Worm (Caenorhabditis elegans) whole organism, young adult: ENCODE measurements around the gene mab-10.

Experiments used
- B0336.3 ChIP-seq: fragments of 200-800 bp; sonication (Bioruptor generic); IDR thresholded peaks from 2 replicates; pipeline ENCODE4 v1.3.6; 2022; ENCODE audit warnings: missing genetic modification characterization, missing compliant biosample characterization
- C06A6.2 ChIP-seq: fragments of 200-800 bp; sonication (Bioruptor generic); conservative IDR thresholded peaks from 2 replicates; pipeline ENCODE4 v1.3.6; 2022; ENCODE audit warnings: missing genetic modification characterization, missing compliant biosample characterization
- C17E4.6 ChIP-seq: fragments of 200-800 bp; sonication (Bioruptor generic); IDR thresholded peaks from 2 replicates; pipeline ENCODE4 v1.3.6; 2022; ENCODE audit warnings: missing genetic modification reagents, missing genetic modification characterization, missing compliant biosample characterization
- D2030.7 ChIP-seq: fragments of 200-800 bp; sonication (Bioruptor generic); IDR thresholded peaks from 2 replicates; pipeline ENCODE4 v1.3.6; 2022; ENCODE audit warnings: missing genetic modification reagents, missing genetic modification characterization, missing compliant biosample characterization
- F23B12.7 ChIP-seq: sonication (generic microtip); optimal IDR thresholded peaks from 2 replicates; lab custom pipeline; 2017; ENCODE audit warnings: missing genetic modification characterization, mild to moderate bottlenecking, missing compliant biosample characterization, antibody characterized with exemption, moderate library complexity; ENCODE audit not compliant: insufficient read depth
- F33H1.4 ChIP-seq: fragments of 200-800 bp; sonication (Bioruptor generic); IDR thresholded peaks from 2 replicates; pipeline ENCODE4 v1.3.6; 2022; ENCODE audit warnings: missing genetic modification reagents, missing genetic modification characterization, missing compliant biosample characterization
- F39B2.1 ChIP-seq: fragments of 200-800 bp; sonication (Bioruptor generic); IDR thresholded peaks from 2 replicates; pipeline ENCODE4 v1.3.6; 2022; ENCODE audit warnings: missing genetic modification reagents, missing genetic modification characterization, missing compliant biosample characterization
- F49E8.2 ChIP-seq: sonication (generic microtip); optimal IDR thresholded peaks from 3 replicates; lab custom pipeline; 2017; ENCODE audit warnings: missing genetic modification characterization, mild to moderate bottlenecking, missing compliant biosample characterization, antibody characterized with exemption, moderate library complexity; ENCODE audit not compliant: insufficient read depth
- F52B5.7 ChIP-seq: sonication (generic microtip); optimal IDR thresholded peaks from 2 replicates; lab custom pipeline; 2016; ENCODE audit warnings: mild to moderate bottlenecking, missing genetic modification characterization, missing compliant biosample characterization
- F57A8.1 ChIP-seq: fragments of 200-800 bp; sonication (Bioruptor generic); optimal IDR thresholded peaks from 2 replicates; lab custom pipeline; 2018; ENCODE audit warnings: mild to moderate bottlenecking, missing genetic modification characterization, moderate library complexity, missing compliant biosample characterization
- K11D2.4 ChIP-seq: fragments of 200-800 bp; sonication (Bioruptor generic); IDR thresholded peaks from 2 replicates; pipeline ENCODE4 v1.3.6; 2022; ENCODE audit warnings: missing genetic modification reagents, missing genetic modification characterization, missing compliant biosample characterization
- T26A5.8 ChIP-seq: sonication (generic microtip); optimal IDR thresholded peaks from 2 replicates; lab custom pipeline; 2016; ENCODE audit warnings: missing genetic modification characterization, missing compliant biosample characterization
- Y53F4B.3 ChIP-seq: fragments of 200-800 bp; sonication (Bioruptor generic); IDR thresholded peaks from 2 replicates; pipeline ENCODE4 v1.3.6; 2022; ENCODE audit warnings: missing genetic modification reagents, missing genetic modification characterization, missing compliant biosample characterization
- Y79H2A.3 ChIP-seq: fragments of 200-800 bp; sonication (Bioruptor generic); conservative IDR thresholded peaks from 2 replicates; pipeline ENCODE4 v1.3.6; 2022; ENCODE audit warnings: missing genetic modification reagents, missing genetic modification characterization, missing compliant biosample characterization
- ZK185.1 ChIP-seq: sonication (generic microtip); optimal IDR thresholded peaks from 2 replicates; lab custom pipeline; 2016; ENCODE audit warnings: mild to moderate bottlenecking, missing genetic modification characterization, missing compliant biosample characterization; ENCODE audit not compliant: poor library complexity, severe bottlenecking
- akir-1 ChIP-seq: fragments of 200-800 bp; sonication (Bioruptor generic); optimal IDR thresholded peaks from 2 replicates; lab custom pipeline; 2018; ENCODE audit warnings: mild to moderate bottlenecking, missing genetic modification characterization, moderate library complexity, missing compliant biosample characterization
- aptf-3 ChIP-seq: fragments of 200-800 bp; sonication (Bioruptor generic); IDR thresholded peaks from 2 replicates; pipeline ENCODE4 v1.3.6; 2022; ENCODE audit warnings: missing genetic modification characterization, missing compliant biosample characterization
- atf-7 ChIP-seq: sonication (generic microtip); optimal IDR thresholded peaks from 2 replicates; lab custom pipeline; 2017; ENCODE audit warnings: mild to moderate bottlenecking, missing genetic modification characterization, missing compliant biosample characterization
- athp-1 ChIP-seq: sonication (generic microtip); optimal IDR thresholded peaks from 2 replicates; lab custom pipeline; 2017; ENCODE audit warnings: mild to moderate bottlenecking, missing genetic modification characterization, missing compliant biosample characterization
- ceh-100 ChIP-seq: fragments of 200-800 bp; sonication (Bioruptor generic); IDR thresholded peaks from 2 replicates; pipeline ENCODE4 v1.3.6; 2022; ENCODE audit warnings: missing genetic modification reagents, missing genetic modification characterization, missing compliant biosample characterization
- ceh-79 ChIP-seq: sonication (generic microtip); optimal IDR thresholded peaks from 2 replicates; lab custom pipeline; 2017; ENCODE audit warnings: mild to moderate bottlenecking, missing genetic modification characterization, missing compliant biosample characterization
- chd-7 ChIP-seq: sonication (generic microtip); optimal IDR thresholded peaks from 2 replicates; lab custom pipeline; 2016; ENCODE audit warnings: mild to moderate bottlenecking, missing genetic modification characterization, moderate library complexity, missing compliant biosample characterization
- dpl-1 ChIP-seq: fragments of 150-350 bp; optimal IDR thresholded peaks from 2 replicates; lab custom pipeline; 2014; ENCODE audit warnings: missing biosample characterization, missing genetic modification reagents, missing genetic modification characterization
- efl-1 ChIP-seq: fragments of 150-350 bp; optimal IDR thresholded peaks from 2 replicates; lab custom pipeline; 2014; ENCODE audit warnings: missing biosample characterization, missing genetic modification reagents, missing genetic modification characterization
- egl-44 ChIP-seq: fragments of 200-800 bp; sonication (Bioruptor generic); IDR thresholded peaks from 2 replicates; pipeline ENCODE4 v1.3.6; 2022; ENCODE audit warnings: missing genetic modification reagents, missing genetic modification characterization, missing compliant biosample characterization
- hmg-1.2 ChIP-seq: fragments of 200-800 bp; sonication (Bioruptor generic); IDR thresholded peaks from 2 replicates; pipeline ENCODE4 v1.3.6; 2022; ENCODE audit warnings: missing genetic modification reagents, missing genetic modification characterization, missing compliant biosample characterization
- hrde-1 ChIP-seq: sonication (generic microtip); optimal IDR thresholded peaks from 2 replicates; lab custom pipeline; 2016; ENCODE audit warnings: missing genetic modification characterization, mild to moderate bottlenecking, missing compliant biosample characterization, moderate library complexity, missing genotype, missing genetic modification reagents, borderline replicate concordance
- hsf-1 ChIP-seq: fragments of 200-800 bp; sonication (Bioruptor generic); IDR thresholded peaks from 2 replicates; pipeline ENCODE4 v1.3.6; 2022; ENCODE audit warnings: missing genetic modification reagents, missing genetic modification characterization, missing compliant biosample characterization
- lir-1 ChIP-seq: fragments of 200-800 bp; sonication (Bioruptor generic); conservative IDR thresholded peaks from 2 replicates; pipeline ENCODE4 v1.3.6; 2022; ENCODE audit warnings: missing genetic modification reagents, missing genetic modification characterization, missing compliant biosample characterization
- lsy-27 ChIP-seq: sonication (generic microtip); optimal IDR thresholded peaks from 2 replicates; lab custom pipeline; 2017; ENCODE audit warnings: missing genetic modification characterization, mild to moderate bottlenecking, missing compliant biosample characterization, antibody characterized with exemption, missing genotype, borderline replicate concordance; ENCODE audit not compliant: insufficient read depth
- madf-3 ChIP-seq: fragments of 200-800 bp; sonication (Bioruptor generic); IDR thresholded peaks from 2 replicates; pipeline ENCODE4 v1.3.6; 2022; ENCODE audit warnings: missing genetic modification reagents, missing genetic modification characterization, missing compliant biosample characterization
- madf-8 ChIP-seq: fragments of 200-800 bp; sonication (Bioruptor generic); conservative IDR thresholded peaks from 2 replicates; pipeline ENCODE4 v1.3.6; 2022; ENCODE audit warnings: missing genetic modification reagents, missing genetic modification characterization, missing compliant biosample characterization
- mcd-1 ChIP-seq: fragments of 200-800 bp; sonication (Bioruptor generic); IDR thresholded peaks from 2 replicates; pipeline ENCODE4 v1.3.6; 2022; ENCODE audit warnings: missing genetic modification reagents, missing genetic modification characterization, missing compliant biosample characterization
- mxl-1 ChIP-seq: sonication (generic microtip); optimal IDR thresholded peaks from 2 replicates; lab custom pipeline; 2016; ENCODE audit warnings: missing genetic modification characterization, missing compliant biosample characterization
- nhr-80 ChIP-seq: sonication (generic microtip); optimal IDR thresholded peaks from 2 replicates; lab custom pipeline; 2016; ENCODE audit warnings: missing genetic modification characterization, missing compliant biosample characterization
- pbrm-1 ChIP-seq: fragments of 200-800 bp; sonication (Bioruptor generic); IDR thresholded peaks from 2 replicates; pipeline ENCODE4 v1.3.6; 2022; ENCODE audit warnings: missing genetic modification reagents, missing genetic modification characterization, missing compliant biosample characterization
- rcor-1 ChIP-seq: fragments of 200-800 bp; sonication (Bioruptor generic); IDR thresholded peaks from 2 replicates; pipeline ENCODE4 v1.3.6; 2022; ENCODE audit warnings: missing genetic modification reagents, missing genetic modification characterization, missing compliant biosample characterization
- repo-1 ChIP-seq: sonication (generic microtip); optimal IDR thresholded peaks from 2 replicates; lab custom pipeline; 2017; ENCODE audit warnings: mild to moderate bottlenecking, missing genetic modification characterization, missing compliant biosample characterization
- snpc-3.4 ChIP-seq: sonication (generic microtip); optimal IDR thresholded peaks from 2 replicates; lab custom pipeline; 2017; ENCODE audit warnings: missing genetic modification characterization, mild to moderate bottlenecking, missing compliant biosample characterization, antibody characterized with exemption, moderate library complexity, missing genotype, missing genetic modification reagents
- snpc-4 ChIP-seq, 5 experiments: fragments of 150-350 bp in 1 of 5; sonication (generic microtip) in 4 of 5; optimal IDR thresholded peaks; 2 replicates each; lab custom pipeline; 2014 to 2018; ENCODE audit warnings: missing genetic modification characterization in 5 of 5, missing biosample characterization in 3 of 5, antibody characterized with exemption in 2 of 5, mild to moderate bottlenecking in 2 of 5, missing compliant biosample characterization in 2 of 5, missing genotype in 2 of 5, moderate library complexity in 2 of 5, missing genetic modification reagents in 1 of 5
- tbx-9 ChIP-seq: sonication (generic microtip); optimal IDR thresholded peaks from 2 replicates; lab custom pipeline; 2016; ENCODE audit warnings: borderline replicate concordance, missing genetic modification characterization, inconsistent platforms, missing compliant biosample characterization
- unc-130 ChIP-seq: sonication (generic microtip); optimal IDR thresholded peaks from 2 replicates; lab custom pipeline; 2016; ENCODE audit warnings: missing genetic modification reagents, missing genetic modification characterization, missing compliant biosample characterization
- zim-3 ChIP-seq: sonication (generic microtip); optimal IDR thresholded peaks from 2 replicates; lab custom pipeline; 2017; ENCODE audit warnings: mild to moderate bottlenecking, missing genetic modification characterization, moderate library complexity, missing compliant biosample characterization
- ztf-18 ChIP-seq: sonication (generic microtip); optimal IDR thresholded peaks from 2 replicates; lab custom pipeline; 2016; ENCODE audit warnings: missing genotype, mild to moderate bottlenecking, missing genetic modification characterization, missing compliant biosample characterization
- ztf-26 ChIP-seq: sonication (generic microtip); optimal IDR thresholded peaks from 2 replicates; lab custom pipeline; 2017; ENCODE audit warnings: missing genetic modification characterization, missing compliant biosample characterization
- ztf-6 ChIP-seq: fragments of 200-800 bp; sonication (Bioruptor generic); IDR thresholded peaks from 2 replicates; pipeline ENCODE4 v1.3.6; 2022; ENCODE audit warnings: missing genetic modification reagents, missing genetic modification characterization, missing compliant biosample characterization

mab-10 gene

DNA sequence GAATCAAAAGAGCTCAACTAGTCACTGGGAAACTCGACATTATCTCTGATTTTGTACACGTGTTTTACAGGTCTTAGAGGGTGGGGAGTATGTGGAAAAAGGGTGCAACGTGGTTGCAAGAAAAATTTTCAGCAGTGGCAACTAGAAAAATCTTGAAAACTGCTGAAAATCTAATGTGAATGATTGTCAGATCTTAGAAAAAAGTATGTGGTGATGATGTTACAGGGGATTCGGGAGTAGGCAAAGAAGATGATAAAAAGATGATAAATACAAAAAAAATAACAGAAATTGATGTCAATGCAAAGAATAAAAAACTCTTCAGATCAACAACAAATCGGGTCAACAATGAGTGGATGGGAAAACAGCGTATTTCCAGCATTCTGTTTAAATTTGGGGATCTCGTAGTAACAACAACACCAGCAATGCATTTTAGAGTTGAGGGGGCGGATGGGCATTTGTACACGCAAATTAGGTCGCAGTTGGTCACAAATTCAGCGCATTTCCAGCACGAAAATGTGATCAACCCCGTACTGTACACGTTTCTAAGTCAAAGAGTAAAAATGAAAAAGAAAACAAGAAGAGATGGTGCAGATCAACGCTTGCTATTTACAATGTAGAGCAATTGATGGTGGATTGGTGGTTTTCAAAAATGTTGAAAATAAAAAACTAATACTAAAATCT lies 15.7 kb downstream of the mab-10 start (continued):
- no peak for TF ChIP-seq C06A6.2 (GFP tag; lab: Robert Waterston, UW)
- TF ChIP-seq aptf-3 (GFP tag; lab: Robert Waterston, UW): 0 out of 2 replicates have a peak, but pooled peaks have one; percentile 4
- TF ChIP-seq atf-7 (tag; lab: Kevin White, UChicago): peak; percentile 24
- TF ChIP-seq ztf-6 (GFP tag; lab: Robert Waterston, UW): no peak
- TF ChIP-seq F49E8.2: no peak
- peak; percentile 60 for TF ChIP-seq F52B5.7 (tag; lab: Kevin White, UChicago)
- no peak; the same call in 1 of the 2 replicates for TF ChIP-seq B0336.3 (GFP tag; lab: Robert Waterston, UW)
- TF ChIP-seq C17E4.6 (GFP tag; lab: Robert Waterston, UW): no peak
- 0 out of 2 replicates have a peak, but pooled peaks have one; percentile 19 for TF ChIP-seq rcor-1 (GFP tag; lab: Robert Waterston, UW)
- no peak for TF ChIP-seq D2030.7
- TF ChIP-seq ZK185.1 (tag; lab: Kevin White, UChicago): peak; percentile 36
- peak; percentile 40; the same call in 1 of the 2 replicates for TF ChIP-seq egl-44 (GFP tag; lab: Robert Waterston, UW)
- TF ChIP-seq efl-1: no peak
- TF ChIP-seq dpl-1 (GFP tag; lab: Kevin White, UChicago): no peak
- TF ChIP-seq repo-1 (tag; lab: Kevin White, UChicago): peak; percentile 76
- TF ChIP-seq F33H1.4 (GFP tag; lab: Robert Waterston, UW): no peak
- TF ChIP-seq ceh-79 (tag; lab: Kevin White, UChicago): no peak
- TF ChIP-seq Y79H2A.3 (GFP tag; lab: Robert Waterston, UW): no peak
- no peak for TF ChIP-seq mxl-1
- TF ChIP-seq tbx-9 (tag; lab: Kevin White, UChicago): no peak
- TF ChIP-seq hsf-1 (GFP tag; lab: Robert Waterston, UW): peak; percentile 29; the same call in 1 of the 2 replicates
- no peak; the same call in 1 of the 2 replicates for TF ChIP-seq ceh-100 (GFP tag; lab: Robert Waterston, UW)
- TF ChIP-seq mcd-1 (GFP tag; lab: Robert Waterston, UW): no peak
- TF ChIP-seq ztf-18 (tag; lab: Kevin White, UChicago): no peak
- no peak for TF ChIP-seq athp-1 (tag; lab: Kevin White, UChicago)
- no peak for TF ChIP-seq nhr-80 (tag; lab: Kevin White, UChicago)
- no peak for TF ChIP-seq snpc-4 (GFP tag; optimal IDR thresholded peaks at IDR 0.05; lab: Kevin White, UChicago)
- TF ChIP-seq snpc-4 (tag; optimal IDR thresholded peaks at IDR 0.05; lab: Kevin White, UChicago): peak in 1 of 4 experiments; percentile 2
- no peak for TF ChIP-seq Y53F4B.3 (GFP tag; lab: Robert Waterston, UW)
- TF ChIP-seq F39B2.1 (GFP tag; lab: Robert Waterston, UW): 0 out of 2 replicates have a peak, but pooled peaks have one; percentile 9
- no peak for TF ChIP-seq T26A5.8 (tag; lab: Kevin White, UChicago)
- no peak for TF ChIP-seq F57A8.1 (GFP tag; lab: Kevin White, UChicago)
- TF ChIP-seq chd-7 (tag; lab: Kevin White, UChicago): peak; percentile 20
- peak; percentile 82; the same call in 1 of the 2 replicates for TF ChIP-seq madf-3 (GFP tag; lab: Robert Waterston, UW)
- peak; percentile 39 for TF ChIP-seq ztf-26 (tag; lab: Kevin White, UChicago)
- TF ChIP-seq lir-1 (GFP tag; lab: Robert Waterston, UW): no peak
- TF ChIP-seq K11D2.4 (GFP tag; lab: Robert Waterston, UW): no peak
- peak; percentile 66 for TF ChIP-seq zim-3 (tag; lab: Kevin White, UChicago)
- no peak for TF ChIP-seq hrde-1 (tag; lab: Kevin White, UChicago)
- TF ChIP-seq akir-1 (GFP tag; lab: Kevin White, UChicago): no peak
- no peak for TF ChIP-seq F23B12.7 (tag; lab: Kevin White, UChicago)
- TF ChIP-seq madf-8 (GFP tag; lab: Robert Waterston, UW): no peak
- TF ChIP-seq snpc-3.4: no peak
- TF ChIP-seq lsy-27 (tag; lab: Kevin White, UChicago): no peak
- TF ChIP-seq pbrm-1 (GFP tag; lab: Robert Waterston, UW): no peak; the same call in 1 of the 2 replicates
- no peak for TF ChIP-seq unc-130
- TF ChIP-seq hmg-1.2: peak; percentile 40
